Fruit fly (Drosophila melanogaster) whole organism, embryonic: Measurements from ENCODE around the gene CG12608.
A peak's percentile ranks its signal among the peaks of the same experiment; 100 is the strongest.

ENCODE experiments used
- Bgb ChIP-seq: fragments of 200-800 bp; sonication (Bioruptor generic); IDR thresholded peaks from 2 replicates; pipeline ENCODE4 v1.3.6; 2022; ENCODE audit warnings: missing biosample characterization, missing genetic modification characterization; ENCODE audit not compliant: partially characterized antibody
- Blimp-1 ChIP-seq: fragments of 200-800 bp; sonication (Bioruptor generic); optimal IDR thresholded peaks from 3 replicates; lab custom pipeline; 2018; ENCODE audit warnings: missing biosample characterization, missing genetic modification characterization, mild to moderate bottlenecking, moderate library complexity, missing genetic modification reagents
- C15 ChIP-seq: fragments of 200-800 bp; sonication (Bioruptor generic); IDR thresholded peaks from 3 replicates; pipeline ENCODE4 v1.3.6; 2022; ENCODE audit warnings: missing biosample characterization, missing genetic modification characterization
- CG10654 ChIP-seq: fragments of 200-800 bp; sonication (Bioruptor generic); optimal IDR thresholded peaks from 2 replicates; lab custom pipeline; 2016; ENCODE audit warnings: missing biosample characterization, missing genetic modification characterization
- CG11093 ChIP-seq: fragments of 200-800 bp; sonication (Bioruptor generic); IDR thresholded peaks from 3 replicates; pipeline ENCODE4 v1.3.6; 2022; ENCODE audit warnings: missing biosample characterization, missing genetic modification characterization
- CG11247 ChIP-seq: fragments of 200-800 bp; sonication (Bioruptor generic); IDR thresholded peaks from 2 replicates; pipeline ENCODE4 v1.3.6; 2022; ENCODE audit warnings: missing biosample characterization, missing genetic modification characterization
- CG12659 ChIP-seq: fragments of 200-800 bp; sonication (Bioruptor generic); optimal IDR thresholded peaks from 3 replicates; lab custom pipeline; 2017; ENCODE audit warnings: mild to moderate bottlenecking, missing biosample characterization, missing genetic modification reagents, missing genetic modification characterization
- CG13775 ChIP-seq: fragments of 200-800 bp; sonication (Bioruptor generic); optimal IDR thresholded peaks from 3 replicates; lab custom pipeline; 2017; ENCODE audit warnings: missing biosample characterization, mild to moderate bottlenecking, missing genetic modification characterization
- CG3281 ChIP-seq: fragments of 200-800 bp; sonication (Bioruptor generic); optimal IDR thresholded peaks from 3 replicates; lab custom pipeline; 2017; ENCODE audit warnings: missing biosample characterization, mild to moderate bottlenecking, missing genetic modification characterization
- CG4328 ChIP-seq: fragments of 200-800 bp; sonication (Bioruptor generic); optimal IDR thresholded peaks from 3 replicates; lab custom pipeline; 2017; ENCODE audit warnings: missing biosample characterization, missing genetic modification reagents, missing genetic modification characterization
- CG4360 ChIP-seq: fragments of 200-800 bp; sonication (Bioruptor generic); IDR thresholded peaks from 2 replicates; pipeline ENCODE4 v1.3.6; 2022; ENCODE audit warnings: missing biosample characterization, missing genetic modification characterization
- CG4730 ChIP-seq: fragments of 200-800 bp; sonication (Bioruptor generic); IDR thresholded peaks from 2 replicates; pipeline ENCODE4 v1.3.6; 2022; ENCODE audit warnings: missing biosample characterization, missing genetic modification characterization
- CG4820 ChIP-seq: fragments of 200-800 bp; sonication (Bioruptor generic); optimal IDR thresholded peaks from 3 replicates; lab custom pipeline; 2016; ENCODE audit warnings: missing biosample characterization, missing genetic modification characterization
- CG5953 ChIP-seq: fragments of 200-800 bp; sonication (Bioruptor generic); IDR thresholded peaks from 2 replicates; pipeline ENCODE4 v1.3.6; 2022; ENCODE audit warnings: missing biosample characterization, missing genetic modification characterization
- CG6683 ChIP-seq: fragments of 200-800 bp; sonication (Bioruptor generic); optimal IDR thresholded peaks from 2 replicates; lab custom pipeline; 2017; ENCODE audit warnings: missing biosample characterization, mild to moderate bottlenecking, missing genetic modification characterization, missing genetic modification reagents
- CG7928 ChIP-seq: fragments of 200-800 bp; sonication (Bioruptor generic); optimal IDR thresholded peaks from 2 replicates; lab custom pipeline; 2017; ENCODE audit warnings: missing biosample characterization, mild to moderate bottlenecking, missing genetic modification characterization
- CG8281 ChIP-seq: fragments of 200-800 bp; sonication (Bioruptor generic); optimal IDR thresholded peaks from 2 replicates; lab custom pipeline; 2018; ENCODE audit warnings: missing biosample characterization, mild to moderate bottlenecking, missing genetic modification characterization, moderate library complexity
- CG8290 ChIP-seq, 3 experiments: fragments of 200-800 bp; sonication (Bioruptor generic); optimal IDR thresholded peaks; 2 replicates each; lab custom pipeline; 2016 to 2019; ENCODE audit warnings: missing biosample characterization in 3 of 3, missing genetic modification characterization in 3 of 3, mild to moderate bottlenecking in 2 of 3, moderate library complexity in 1 of 3
- CG9215 ChIP-seq: fragments of 200-800 bp; sonication (Bioruptor generic); IDR thresholded peaks from 2 replicates; pipeline ENCODE4 v1.3.6; 2022; ENCODE audit warnings: missing biosample characterization, missing genetic modification characterization
- D19A ChIP-seq: fragments of 200-800 bp; optimal IDR thresholded peaks from 3 replicates; lab custom pipeline; 2019; ENCODE audit warnings: missing biosample characterization, mild to moderate bottlenecking, missing genetic modification characterization, moderate library complexity
- Deaf1 ChIP-seq: fragments of 200-800 bp; optimal IDR thresholded peaks from 3 replicates; lab custom pipeline; 2019; ENCODE audit warnings: missing biosample characterization, mild to moderate bottlenecking, missing genetic modification characterization, moderate library complexity
- Doc2 ChIP-seq: fragments of 200-800 bp; sonication (Bioruptor generic); IDR thresholded peaks from 2 replicates; pipeline ENCODE4 v1.3.6; 2022; ENCODE audit warnings: missing biosample characterization, missing genetic modification characterization
- Doc3 ChIP-seq: fragments of 200-800 bp; sonication (Bioruptor generic); IDR thresholded peaks from 3 replicates; pipeline ENCODE4 v1.3.6; 2022; ENCODE audit warnings: missing biosample characterization, missing genetic modification characterization; ENCODE audit not compliant: partially characterized antibody
- Fer1 ChIP-seq: fragments of 200-800 bp; sonication (Bioruptor generic); optimal IDR thresholded peaks from 2 replicates; lab custom pipeline; 2017; ENCODE audit warnings: missing biosample characterization, mild to moderate bottlenecking, missing genetic modification characterization
- HLH4C ChIP-seq: fragments of 200-800 bp; sonication (Bioruptor generic); IDR thresholded peaks from 3 replicates; pipeline ENCODE4 v1.3.6; 2022; ENCODE audit warnings: missing biosample characterization, missing genetic modification characterization; ENCODE audit not compliant: partially characterized antibody
- HLHmδ ChIP-seq: fragments of 200-800 bp; sonication (Bioruptor generic); optimal IDR thresholded peaks from 2 replicates; lab custom pipeline; 2018; ENCODE audit warnings: missing biosample characterization, mild to moderate bottlenecking, missing genetic modification characterization, moderate library complexity
- Hr51 ChIP-seq, 2 experiments: fragments of 200-800 bp; sonication (Bioruptor generic); optimal IDR thresholded peaks; 2 replicates in 1 of 2; 3 replicates in 1 of 2; lab custom pipeline; 2016 to 2018; ENCODE audit warnings: missing biosample characterization in 2 of 2, missing genetic modification characterization in 2 of 2, mild to moderate bottlenecking in 1 of 2, moderate library complexity in 1 of 2
- Lhr ChIP-seq: fragments of 200-800 bp; sonication (Bioruptor generic); optimal IDR thresholded peaks from 3 replicates; lab custom pipeline; 2017; ENCODE audit warnings: mild to moderate bottlenecking, missing biosample characterization, missing genetic modification reagents, missing genetic modification characterization
- Med ChIP-seq: fragments of 200-800 bp; sonication (Bioruptor generic); peaks from one replicate; lab custom pipeline; 2016; ENCODE audit warnings: missing biosample characterization, missing genetic modification characterization, mild to moderate bottlenecking, inconsistent platforms, moderate library complexity
- Ssrp ChIP-seq: fragments of 200-800 bp; sonication (Bioruptor generic); optimal IDR thresholded peaks from 2 replicates; lab custom pipeline; 2018; ENCODE audit warnings: missing biosample characterization, mild to moderate bottlenecking, missing genetic modification characterization, moderate library complexity
- Stat92E ChIP-seq, 3 experiments: fragments of >200 bp in 2 of 3; fragments of 200-800 bp in 1 of 3; sonication (Bioruptor generic) in 1 of 3; optimal IDR thresholded peaks; 2 replicates each; lab custom pipeline; 2017 to 2019; ENCODE audit warnings: missing biosample characterization in 3 of 3, missing genetic modification characterization in 3 of 3, mild to moderate bottlenecking in 1 of 3, moderate library complexity in 1 of 3
- Vsx1 ChIP-seq: fragments of 200-800 bp; sonication (Bioruptor generic); optimal IDR thresholded peaks from 2 replicates; lab custom pipeline; 2017; ENCODE audit warnings: missing biosample characterization, mild to moderate bottlenecking, missing genetic modification characterization, missing genetic modification reagents
- Xbp1 ChIP-seq: fragments of 200-800 bp; sonication (Bioruptor generic); optimal IDR thresholded peaks from 3 replicates; lab custom pipeline; 2016; ENCODE audit warnings: missing biosample characterization, mild to moderate bottlenecking, missing genetic modification characterization
- ara ChIP-seq: fragments of 200-800 bp; sonication (Bioruptor generic); IDR thresholded peaks from 2 replicates; pipeline ENCODE4 v1.3.6; 2022; ENCODE audit warnings: missing biosample characterization, missing genetic modification characterization
- bab2 ChIP-seq: fragments of 200-800 bp; sonication (Bioruptor generic); optimal IDR thresholded peaks from 2 replicates; lab custom pipeline; 2016; ENCODE audit warnings: missing biosample characterization, missing genetic modification characterization
- caup ChIP-seq: fragments of 200-800 bp; sonication (Bioruptor generic); optimal IDR thresholded peaks from 3 replicates; lab custom pipeline; 2017; ENCODE audit warnings: missing biosample characterization, mild to moderate bottlenecking, missing genetic modification characterization, moderate library complexity; ENCODE audit not compliant: severe bottlenecking
- exex ChIP-seq: fragments of 200-800 bp; sonication (Bioruptor generic); optimal IDR thresholded peaks from 4 replicates; lab custom pipeline; 2018; ENCODE audit warnings: missing biosample characterization, mild to moderate bottlenecking, missing genetic modification characterization, moderate library complexity
- gcm ChIP-seq: fragments of 200-800 bp; sonication (Bioruptor generic); optimal IDR thresholded peaks from 2 replicates; lab custom pipeline; 2019; ENCODE audit warnings: missing biosample characterization, mild to moderate bottlenecking, missing genetic modification characterization, moderate library complexity
- gro ChIP-seq: fragments of 200-800 bp; sonication (Bioruptor generic); optimal IDR thresholded peaks from 2 replicates; lab custom pipeline; 2016; ENCODE audit warnings: missing biosample characterization, missing genetic modification characterization
- kni ChIP-seq: fragments of 200-800 bp; sonication (Bioruptor generic); optimal IDR thresholded peaks from 3 replicates; lab custom pipeline; 2017; ENCODE audit warnings: mild to moderate bottlenecking, missing biosample characterization, missing genetic modification reagents, missing genetic modification characterization
- nom ChIP-seq: fragments of 200-800 bp; sonication (Bioruptor generic); optimal IDR thresholded peaks from 2 replicates; lab custom pipeline; 2017; ENCODE audit warnings: missing biosample characterization, missing genetic modification characterization, mild to moderate bottlenecking, moderate library complexity, missing genetic modification reagents
- onecut ChIP-seq: fragments of 200-800 bp; sonication (Bioruptor generic); IDR thresholded peaks from 2 replicates; pipeline ENCODE4 v1.3.6; 2022; ENCODE audit warnings: missing biosample characterization, missing genetic modification characterization
- pzg ChIP-seq: fragments of 200-800 bp; sonication (Bioruptor generic); optimal IDR thresholded peaks from 3 replicates; lab custom pipeline; 2018; ENCODE audit warnings: missing biosample characterization, mild to moderate bottlenecking, missing genetic modification characterization, moderate library complexity
- sens ChIP-seq: fragments of 200-800 bp; sonication (Bioruptor generic); peaks from one replicate; lab custom pipeline; 2016; ENCODE audit warnings: missing biosample characterization, missing genetic modification characterization
- sna ChIP-seq: fragments of 200-800 bp; sonication (Bioruptor generic); IDR thresholded peaks from 2 replicates; pipeline ENCODE4 v1.3.6; 2022; ENCODE audit warnings: missing biosample characterization, missing genetic modification characterization; ENCODE audit not compliant: partially characterized antibody
- sob ChIP-seq: fragments of 200-800 bp; sonication (Bioruptor generic); IDR thresholded peaks from 2 replicates; pipeline ENCODE4 v1.3.6; 2022; ENCODE audit warnings: missing biosample characterization, missing genetic modification characterization

The CG12608 gene

DNA sequence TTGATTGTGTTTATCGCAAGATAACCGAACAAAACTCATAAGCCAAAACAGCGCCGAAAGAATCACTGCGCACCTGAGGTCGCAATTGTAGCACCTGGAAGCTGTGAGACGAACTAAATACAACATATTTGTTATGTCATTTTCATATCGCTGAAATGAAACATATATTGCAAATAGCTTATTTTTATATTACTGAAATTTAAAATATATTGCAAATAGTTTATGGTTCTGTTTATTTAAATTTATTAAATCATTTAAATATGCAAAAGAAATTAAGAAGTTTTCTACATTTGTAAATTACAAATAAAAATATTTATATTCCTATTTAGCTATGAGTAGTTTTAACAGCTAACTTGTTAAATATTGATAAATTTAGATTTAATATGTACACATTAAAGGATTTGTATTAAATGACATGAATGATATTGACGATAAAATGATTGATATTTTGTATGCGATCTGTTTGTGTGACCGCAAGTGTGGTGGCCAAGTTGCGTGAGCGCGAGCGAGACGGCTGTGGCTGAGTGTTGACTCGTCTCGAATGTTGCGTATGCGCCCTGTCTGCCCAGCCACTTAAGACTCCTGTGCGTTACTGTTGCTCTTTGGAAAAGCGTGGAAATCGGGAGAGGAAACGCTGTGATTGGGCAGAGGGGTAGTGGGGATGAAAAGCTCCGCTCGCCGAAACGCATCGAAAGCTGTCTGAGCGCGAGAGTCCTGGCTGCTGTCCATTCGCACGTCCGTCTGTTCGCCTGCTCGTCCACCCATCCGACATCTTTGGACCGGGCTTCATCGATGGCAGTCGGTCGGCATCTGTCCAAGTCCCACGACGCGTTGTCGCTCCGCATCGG, 47.2 kb downstream of the CG12608 start, which contains the start of gene gce (continued):
- TF ChIP-seq Xbp1 (GFP tag; lab: Kevin White, UChicago) (peak; percentile 27), gcm (GFP tag; lab: Kevin White, UChicago) (peak; percentile 43), CG8290 (GFP tag; optimal IDR thresholded peaks at IDR 0.05; lab: Kevin White, UChicago) (no peak), CG8290 (tag; optimal IDR thresholded peaks at IDR 0.05; lab: Kevin White, UChicago) (peak in 1 of 2 experiments; percentile 65), CG12659 (GFP tag; lab: Kevin White, UChicago) (peak; percentile 58), CG4360 (GFP tag; lab: Robert Waterston, UW) (no peak), CG7928 (no peak), bab2 (GFP tag; lab: Kevin White, UChicago) (no peak), CG4820 (GFP tag; lab: Kevin White, UChicago) (no peak), sna (GFP tag; lab: Robert Waterston, UW) (no peak), Lhr (no peak), Fer1 (GFP tag; lab: Kevin White, UChicago) (peak; percentile 38), ara (GFP tag; lab: Robert Waterston, UW) (no peak), kni (no peak), pzg (GFP tag; lab: Kevin White, UChicago) (no peak), Doc3 (GFP tag; lab: Robert Waterston, UW) (no peak), Stat92E (GFP tag; optimal IDR thresholded peaks at IDR 0.05; lab: Kevin White, UChicago) (no peak), Hr51 (GFP tag; optimal IDR thresholded peaks at IDR 0.05; lab: Kevin White, UChicago) (peak in 1 of 2 experiments; percentile 79), gro (GFP tag; lab: Kevin White, UChicago) (peak; percentile 12), onecut (GFP tag; lab: Robert Waterston, UW) (no peak; the same call in 1 of the 2 replicates), CG11247 (GFP tag; lab: Robert Waterston, UW) (no peak), nom (GFP tag; lab: Kevin White, UChicago) (no peak), caup (GFP tag; lab: Kevin White, UChicago) (peak; percentile 31), exex (tag; lab: Kevin White, UChicago) (no peak), CG4730 (no peak), Doc2 (no peak), Blimp-1 (GFP tag; lab: Kevin White, UChicago) (peak; percentile 2), HLH4C (no peak), Deaf1 (tag; lab: Kevin White, UChicago) (peak; percentile 53), CG5953 (peak; percentile 8; the same call in 1 of the 2 replicates), HLHmδ (GFP tag; lab: Kevin White, UChicago) (no peak), CG8281 (peak; percentile 18), CG11093 (GFP tag; lab: Robert Waterston, UW) (0 out of 3 replicates have a peak, but pooled peaks have one; percentile 15), CG9215 (GFP tag; lab: Robert Waterston, UW) (peak; percentile 34), Bgb (GFP tag; lab: Robert Waterston, UW) (no peak), sob (GFP tag; lab: Robert Waterston, UW) (0 out of 2 replicates have a peak, but pooled peaks have one; percentile 12), Med (peak; percentile 86), CG4328 (GFP tag; lab: Kevin White, UChicago) (peak; percentile 41), CG10654 (peak; percentile 19), CG13775 (peak; percentile 47), D19A (tag; lab: Kevin White, UChicago) (peak; percentile 44), CG6683 (GFP tag; lab: Kevin White, UChicago) (peak; percentile 36), C15 (GFP tag; lab: Robert Waterston, UW) (no peak), CG3281 (GFP tag; lab: Kevin White, UChicago) (peak; percentile 74), Vsx1 (GFP tag; lab: Kevin White, UChicago) (peak; percentile 8), Ssrp (tag; lab: Kevin White, UChicago) (peak; percentile 6), sens (GFP tag; lab: Kevin White, UChicago) (peak; percentile 75)
